Fruit fly (Drosophila melanogaster): ENCODE measurements around the gene CG18223.
A peak's percentile ranks its signal among the peaks of the same experiment; 100 is the strongest.

dm6 chr3L:18924790-18925189, 4.7 kb upstream of the CG18223 start, which contains the start of gene CG43049:
- TF ChIP-seq CG7101 (tag; optimal IDR thresholded peaks at IDR 0.05) = no peak
- no peak for TF ChIP-seq CG12768 (GFP tag; optimal IDR thresholded peaks at IDR 0.05)
- no peak for TF ChIP-seq CG1620 (GFP tag; optimal IDR thresholded peaks at IDR 0.05)
- peak; percentile 52 for TF ChIP-seq kay (GFP tag; ENCODE audit: borderline replicate concordance)
- TF ChIP-seq Mnt (GFP tag; optimal IDR thresholded peaks at IDR 0.05) = no peak
- TF ChIP-seq Hr96 (GFP tag; optimal IDR thresholded peaks at IDR 0.05) = no peak
- TF ChIP-seq Crg-1 (GFP tag; optimal IDR thresholded peaks at IDR 0.05) = no peak
- no peak for TF ChIP-seq cnc (optimal IDR thresholded peaks at IDR 0.05)
- no peak for TF ChIP-seq cic (GFP tag; optimal IDR thresholded peaks at IDR 0.05)
- TF ChIP-seq CG11617 (GFP tag; optimal IDR thresholded peaks at IDR 0.05) = no peak
- no peak for TF ChIP-seq pad (GFP tag; optimal IDR thresholded peaks at IDR 0.05)
- no peak for TF ChIP-seq toe (GFP tag; optimal IDR thresholded peaks at IDR 0.05)

Data from whole organism, adult.